Fruit fly (Drosophila melanogaster): Measurements from ENCODE around the gene CG4572.
A peak's percentile ranks its signal among the peaks of the same experiment; 100 is the strongest.

CG4572 gene

dm6 chr3R:19847591-19848256, 16.5 kb downstream of the CG4572 start (continued):
- TF ChIP-seq CG2875 (GFP tag; optimal IDR thresholded peaks at IDR 0.05), result peak; percentile 53
- peak; percentile 59 for TF ChIP-seq nerfin-1 (tag; optimal IDR thresholded peaks at IDR 0.05)
- TF ChIP-seq scrt (GFP tag; optimal IDR thresholded peaks at IDR 0.05), result peak; percentile 86
- TF ChIP-seq HmgZ (tag; optimal IDR thresholded peaks at IDR 0.05), result peak; percentile 68
- TF ChIP-seq CG15696 (tag; optimal IDR thresholded peaks at IDR 0.05), result peak; percentile 1
- no peak for TF ChIP-seq CG6791 (GFP tag; IDR thresholded peaks at IDR 0.05; ENCODE audit: partially characterized antibody)
- TF ChIP-seq schlank (tag; optimal IDR thresholded peaks at IDR 0.05), result peak; percentile 33
- TF ChIP-seq ash1 (GFP tag; optimal IDR thresholded peaks at IDR 0.05), result no peak
- TF ChIP-seq chm (GFP tag; IDR thresholded peaks at IDR 0.05), result peak; percentile 31
- peak; percentile 65 for TF ChIP-seq CG7987 (GFP tag; optimal IDR thresholded peaks at IDR 0.05)
- TF ChIP-seq otp (GFP tag; IDR thresholded peaks at IDR 0.05), result peak; percentile 43; the same call in 1 of the 3 replicates
- TF ChIP-seq CG10979 (tag; optimal IDR thresholded peaks at IDR 0.05), result peak; percentile 2
- peak; percentile 19 for TF ChIP-seq disco-r (GFP tag; optimal IDR thresholded peaks at IDR 0.05)
- TF ChIP-seq Dip2 (GFP tag; IDR thresholded peaks at IDR 0.05), result no peak
- TF ChIP-seq Mrtf (GFP tag; IDR thresholded peaks at IDR 0.05), result no peak
- peak; percentile 41 for TF ChIP-seq Sox100B (GFP tag; optimal IDR thresholded peaks at IDR 0.05)
- TF ChIP-seq Nf-YC (tag; optimal IDR thresholded peaks at IDR 0.05), result peak; percentile 4
- no peak for TF ChIP-seq Ada2b (GFP tag; IDR thresholded peaks at IDR 0.05)
- peak; percentile 78 for TF ChIP-seq CrebB (tag; optimal IDR thresholded peaks at IDR 0.05)
- TF ChIP-seq CG2202 (tag; optimal IDR thresholded peaks at IDR 0.05), result peak; percentile 77
- no peak for TF ChIP-seq CG32532 (GFP tag; IDR thresholded peaks at IDR 0.05)
- TF ChIP-seq gcm (GFP tag; optimal IDR thresholded peaks at IDR 0.05), result peak; percentile 55
- TF ChIP-seq YL-1 (GFP tag; optimal IDR thresholded peaks at IDR 0.05), result peak; percentile 53
- no peak for TF ChIP-seq CG3726 (GFP tag; IDR thresholded peaks at IDR 0.05)
- TF ChIP-seq Mes4 (GFP tag; optimal IDR thresholded peaks at IDR 0.05), result peak; percentile 31
- no peak for TF ChIP-seq CG8478 (optimal IDR thresholded peaks at IDR 0.05)
- no peak for TF ChIP-seq dimm (GFP tag; IDR thresholded peaks at IDR 0.05)
- peak; percentile 16 for TF ChIP-seq CG14710 (tag; optimal IDR thresholded peaks at IDR 0.05)
- TF ChIP-seq Fer2 (tag; optimal IDR thresholded peaks at IDR 0.05), result no peak
- TF ChIP-seq Sry-δ (GFP tag; optimal IDR thresholded peaks at IDR 0.05), result no peak
- TF ChIP-seq eyg (GFP tag; optimal IDR thresholded peaks at IDR 0.05), result no peak
- TF ChIP-seq hkb (optimal IDR thresholded peaks at IDR 0.05), result no peak
- peak; percentile 47 for TF ChIP-seq hkb (GFP tag; IDR thresholded peaks at IDR 0.05)
- peak; percentile 51 for TF ChIP-seq run (tag; optimal IDR thresholded peaks at IDR 0.05)
- TF ChIP-seq CG6254 (GFP tag; optimal IDR thresholded peaks at IDR 0.05), result no peak
- no peak for TF ChIP-seq ewg (GFP tag; optimal IDR thresholded peaks at IDR 0.05)
- TF ChIP-seq insv (GFP tag; optimal IDR thresholded peaks at IDR 0.05), result no peak
- peak; percentile 61 for TF ChIP-seq CG17385 (GFP tag; optimal IDR thresholded peaks at IDR 0.05)
- TF ChIP-seq wek (GFP tag; optimal IDR thresholded peaks at IDR 0.05), result peak; percentile 69
- no peak for TF ChIP-seq CG6854 (GFP tag; optimal IDR thresholded peaks at IDR 0.05)
- TF ChIP-seq Eip74EF (GFP tag; optimal IDR thresholded peaks at IDR 0.05), result peak in 1 of 2 experiments; percentile 6
- TF ChIP-seq CG33557 (GFP tag; optimal IDR thresholded peaks at IDR 0.05), result peak; percentile 67
- no peak for TF ChIP-seq gsb-n (tag; optimal IDR thresholded peaks at IDR 0.05)
- no peak for TF ChIP-seq danr (GFP tag; IDR thresholded peaks at IDR 0.05)
- no peak for TF ChIP-seq E2f2 (GFP tag; IDR thresholded peaks at IDR 0.05)
- peak; percentile 27; the same call in 1 of the 2 replicates for TF ChIP-seq NFAT (GFP tag; IDR thresholded peaks at IDR 0.05)
- TF ChIP-seq seq (GFP tag; IDR thresholded peaks at IDR 0.05), result peak; percentile 33; the same call in 1 of the 2 replicates
- TF ChIP-seq pb (GFP tag; optimal IDR thresholded peaks at IDR 0.05), result no peak
- no peak for TF ChIP-seq CG33213 (GFP tag; optimal IDR thresholded peaks at IDR 0.05)
- TF ChIP-seq ara (GFP tag; IDR thresholded peaks at IDR 0.05), result peak; percentile 8; the same call in 1 of the 2 replicates
